Fruit fly (Drosophila melanogaster) whole organism, wandering third instar larva: ENCODE measurements around the gene ncm.
A peak's percentile ranks its signal among the peaks of the same experiment; 100 is the strongest.

Experiments
- Abd-B ChIP-seq: fragments of >200 bp; optimal IDR thresholded peaks from 2 replicates; lab custom pipeline; 2017; ENCODE audit warnings: missing biosample characterization, missing genetic modification characterization
- CG32264 ChIP-seq: fragments of 200-800 bp; sonication (Bioruptor generic); optimal IDR thresholded peaks from 2 replicates; lab custom pipeline; 2016; ENCODE audit warnings: missing biosample characterization, missing genetic modification characterization
- CG9705 ChIP-seq: fragments of 200-800 bp; sonication (Bioruptor generic); optimal IDR thresholded peaks from 2 replicates; lab custom pipeline; 2018; ENCODE audit warnings: missing biosample characterization, mild to moderate bottlenecking, missing genetic modification characterization
- CrebA ChIP-seq: fragments of 200-800 bp; sonication (Bioruptor generic); optimal IDR thresholded peaks from 2 replicates; lab custom pipeline; 2016; ENCODE audit warnings: missing biosample characterization, mild to moderate bottlenecking, missing genetic modification characterization, borderline replicate concordance
- Dfd ChIP-seq: fragments of >200 bp; optimal IDR thresholded peaks from 2 replicates; lab custom pipeline; 2017; ENCODE audit warnings: missing biosample characterization, missing genetic modification characterization
- Dif ChIP-seq: fragments of 200-275, 200-300 bp; sonication (Bioruptor generic); optimal IDR thresholded peaks from 2 replicates; lab custom pipeline; 2018; ENCODE audit warnings: missing biosample characterization, missing genetic modification characterization; ENCODE audit not compliant: partially characterized antibody
- GATAd ChIP-seq: sonication (Bioruptor generic); optimal IDR thresholded peaks from 2 replicates; lab custom pipeline; 2016; ENCODE audit warnings: missing biosample characterization, missing genetic modification characterization
- HLH106 ChIP-seq: fragments of 200-800 bp; optimal IDR thresholded peaks from 3 replicates; lab custom pipeline; 2019; ENCODE audit warnings: missing biosample characterization, mild to moderate bottlenecking, missing genetic modification characterization, moderate library complexity
- Hnf4 ChIP-seq: fragments of 200-800 bp; sonication (Bioruptor generic); optimal IDR thresholded peaks from 2 replicates; lab custom pipeline; 2016; ENCODE audit warnings: missing biosample characterization, mild to moderate bottlenecking, missing genetic modification characterization
- Hr78 ChIP-seq: fragments of >200 bp; optimal IDR thresholded peaks from 2 replicates; lab custom pipeline; 2017; ENCODE audit warnings: missing biosample characterization, missing genetic modification characterization
- Hr83 ChIP-seq: fragments of 200-300 bp; sonication (Bioruptor generic); optimal IDR thresholded peaks from 2 replicates; lab custom pipeline; 2016; ENCODE audit warnings: missing biosample characterization, mild to moderate bottlenecking, missing genetic modification characterization, moderate library complexity; ENCODE audit not compliant: poor library complexity, severe bottlenecking
- Jra ChIP-seq: sonication (Bioruptor generic); optimal IDR thresholded peaks from 2 replicates; lab custom pipeline; 2016; ENCODE audit warnings: missing biosample characterization, missing genetic modification characterization
- Mio ChIP-seq: sonication (Bioruptor generic); optimal IDR thresholded peaks from 2 replicates; lab custom pipeline; 2016; ENCODE audit warnings: missing biosample characterization, missing genetic modification characterization
- Myc ChIP-seq: fragments of >200 bp; optimal IDR thresholded peaks from 2 replicates; lab custom pipeline; 2017
- N ChIP-seq: fragments of >200 bp; optimal IDR thresholded peaks from 2 replicates; lab custom pipeline; 2018; ENCODE audit warnings: missing biosample characterization, missing external identifiers, missing genetic modification characterization
- OdsH ChIP-seq: fragments of 200-800 bp; sonication (Bioruptor generic); optimal IDR thresholded peaks from 2 replicates; lab custom pipeline; 2016; ENCODE audit warnings: missing biosample characterization, mild to moderate bottlenecking, missing genetic modification characterization
- Rel ChIP-seq, 2 experiments: fragments of 200-800 bp; sonication (Bioruptor generic) in 1 of 2; optimal IDR thresholded peaks; 2 replicates in 1 of 2; 3 replicates in 1 of 2; lab custom pipeline; 2016 to 2019; ENCODE audit warnings: mild to moderate bottlenecking in 2 of 2, missing biosample characterization in 2 of 2, missing genetic modification characterization in 2 of 2, moderate library complexity in 1 of 2
- Sp1 ChIP-seq: fragments of 200-800 bp; sonication (Bioruptor generic); optimal IDR thresholded peaks from 3 replicates; lab custom pipeline; 2019; ENCODE audit warnings: missing biosample characterization, mild to moderate bottlenecking, missing genetic modification characterization, moderate library complexity
- Vsx2 ChIP-seq: fragments of 200-300, 225-300 bp; sonication (Bioruptor generic); optimal IDR thresholded peaks from 2 replicates; lab custom pipeline; 2018; ENCODE audit warnings: missing biosample characterization, missing genetic modification characterization; ENCODE audit not compliant: partially characterized antibody
- br ChIP-seq: fragments of 200-800 bp; sonication (Bioruptor generic); optimal IDR thresholded peaks from 2 replicates; lab custom pipeline; 2016; ENCODE audit warnings: missing biosample characterization, missing genetic modification characterization
- brk ChIP-seq: fragments of 200-800 bp; sonication (Bioruptor generic); optimal IDR thresholded peaks from 2 replicates; lab custom pipeline; 2016; ENCODE audit warnings: missing biosample characterization, mild to moderate bottlenecking, missing genetic modification characterization
- dl ChIP-seq, 2 experiments: fragments of 175-275, 200-275 bp in 1 of 2; fragments of 200-275 bp in 1 of 2; sonication (Bioruptor generic); optimal IDR thresholded peaks; lab custom pipeline; 2018; ENCODE audit warnings: mild to moderate bottlenecking in 2 of 2, missing biosample characterization in 2 of 2, missing genetic modification characterization in 2 of 2, moderate library complexity in 2 of 2; ENCODE audit not compliant: partially characterized antibody in 2 of 2, insufficient read depth in 1 of 2
- dmrt93B ChIP-seq: fragments of 200-800 bp; sonication (Bioruptor generic); optimal IDR thresholded peaks from 2 replicates; lab custom pipeline; 2018; ENCODE audit warnings: missing biosample characterization, mild to moderate bottlenecking, missing genetic modification characterization
- dsf ChIP-seq: sonication (Bioruptor generic); optimal IDR thresholded peaks from 2 replicates; lab custom pipeline; 2016; ENCODE audit warnings: missing biosample characterization, missing genetic modification characterization, borderline replicate concordance
- ey ChIP-seq: fragments of 200-800 bp; sonication (Bioruptor generic); optimal IDR thresholded peaks from 2 replicates; lab custom pipeline; 2016; ENCODE audit warnings: missing biosample characterization, missing genetic modification characterization
- foxo ChIP-seq, 2 experiments: fragments of 200-800 bp; sonication (Bioruptor generic); optimal IDR thresholded peaks; 2 replicates in 1 of 2; 3 replicates in 1 of 2; lab custom pipeline; 2016 to 2017; ENCODE audit warnings: missing biosample characterization in 2 of 2, missing genetic modification characterization in 2 of 2
- fru ChIP-seq: fragments of 200-800 bp; sonication (Bioruptor generic); optimal IDR thresholded peaks from 3 replicates; lab custom pipeline; 2016; ENCODE audit warnings: missing biosample characterization, mild to moderate bottlenecking, missing genetic modification characterization
- h ChIP-seq: fragments of 200-800 bp; sonication (Bioruptor generic); optimal IDR thresholded peaks from 3 replicates; lab custom pipeline; 2016; ENCODE audit warnings: missing biosample characterization, mild to moderate bottlenecking, missing genetic modification characterization
- jim ChIP-seq: fragments of 175-275, 200-325 bp; sonication (Bioruptor generic); optimal IDR thresholded peaks from 2 replicates; lab custom pipeline; 2016; ENCODE audit warnings: missing biosample characterization, mild to moderate bottlenecking, missing genetic modification characterization
- lola ChIP-seq: fragments of >200 bp; optimal IDR thresholded peaks from 2 replicates; lab custom pipeline; 2017; ENCODE audit warnings: missing biosample characterization, missing genetic modification characterization
- pan ChIP-seq: fragments of >200 bp; optimal IDR thresholded peaks from 2 replicates; lab custom pipeline; 2017
- psq ChIP-seq: fragments of 200-800 bp; sonication (Bioruptor generic); optimal IDR thresholded peaks from 3 replicates; lab custom pipeline; 2017; ENCODE audit warnings: missing biosample characterization, mild to moderate bottlenecking, missing genetic modification characterization, moderate library complexity
- rgr ChIP-seq: fragments of 200-800 bp; sonication (Bioruptor generic); optimal IDR thresholded peaks from 3 replicates; lab custom pipeline; 2016; ENCODE audit warnings: missing biosample characterization, mild to moderate bottlenecking, missing genetic modification characterization
- sage ChIP-seq: fragments of 200-800 bp; sonication (Bioruptor generic); optimal IDR thresholded peaks from 2 replicates; lab custom pipeline; 2016; ENCODE audit warnings: missing biosample characterization, mild to moderate bottlenecking, missing genetic modification characterization
- sv ChIP-seq: fragments of 200-800 bp; sonication (Bioruptor generic); optimal IDR thresholded peaks from 3 replicates; lab custom pipeline; 2016; ENCODE audit warnings: missing biosample characterization, missing genetic modification characterization
- tai ChIP-seq: sonication (Bioruptor generic); optimal IDR thresholded peaks from 2 replicates; lab custom pipeline; 2016; ENCODE audit warnings: missing biosample characterization, missing genetic modification characterization
- usp ChIP-seq: fragments of >200 bp; optimal IDR thresholded peaks from 2 replicates; lab custom pipeline; 2017; ENCODE audit warnings: missing biosample characterization, missing genetic modification characterization
- woc ChIP-seq: sonication (Bioruptor generic); optimal IDR thresholded peaks from 2 replicates; lab custom pipeline; 2016; ENCODE audit warnings: missing biosample characterization, mild to moderate bottlenecking, missing genetic modification characterization

Gene ncm

DNA sequence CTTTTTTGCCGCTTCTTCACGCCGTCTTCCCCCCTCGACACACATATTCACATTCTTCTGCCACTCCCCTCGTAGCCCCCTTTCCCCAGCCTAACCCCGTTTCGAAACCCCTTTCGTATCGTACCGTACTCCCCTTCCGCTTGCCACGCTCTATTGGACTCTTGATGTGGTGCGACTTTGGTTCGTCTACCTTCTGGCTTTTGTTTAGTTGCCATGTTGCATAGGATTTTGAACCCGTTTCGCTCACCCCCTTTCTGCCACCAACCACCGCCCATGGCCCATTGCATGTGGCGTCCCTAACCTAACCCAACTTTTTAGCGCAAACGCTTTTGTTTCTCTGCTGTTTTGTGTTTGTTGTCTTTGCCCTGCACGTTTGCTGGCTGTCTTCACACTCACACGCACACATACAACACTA is 15.4 kb upstream of the ncm start:
- TF ChIP-seq dsf (GFP tag; lab: Kevin White, UChicago) (no peak), Mio (no peak), ey (GFP tag; lab: Kevin White, UChicago) (peak; percentile 18), Hnf4 (GFP tag; lab: Kevin White, UChicago) (peak; percentile 47), psq (peak; percentile 92), Dfd (GFP tag; lab: Kevin White, UChicago) (no peak), foxo (GFP tag; optimal IDR thresholded peaks at IDR 0.05; lab: Kevin White, UChicago) (peak in 1 of 2 experiments; percentile 13), Rel (GFP tag; optimal IDR thresholded peaks at IDR 0.05; lab: Kevin White, UChicago) (no peak), Rel (tag; optimal IDR thresholded peaks at IDR 0.05; lab: Kevin White, UChicago) (peak; percentile 50)

DNA sequence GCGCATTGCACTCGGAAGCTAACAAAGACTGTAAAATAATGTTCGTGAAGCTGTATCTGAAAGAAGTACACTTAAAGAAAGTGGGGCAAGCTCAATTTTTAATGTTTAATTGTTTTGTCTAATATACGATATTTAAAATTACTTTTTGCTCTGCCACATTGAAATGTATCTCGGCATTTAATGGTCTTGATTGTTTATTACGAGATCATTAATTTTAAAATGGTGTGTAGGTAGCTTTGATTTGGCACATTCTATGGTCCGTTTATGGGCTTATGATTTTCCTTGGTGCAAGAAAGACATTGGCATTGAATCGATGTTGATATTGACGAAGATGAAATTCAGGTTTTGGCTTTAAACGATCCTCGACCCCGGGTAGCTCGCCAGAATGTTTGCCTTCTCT is 14.9 kb upstream of the ncm start:
- no peak for TF ChIP-seq psq
- no peak for TF ChIP-seq sv
- peak; percentile 4 for TF ChIP-seq Hr83 (GFP tag; lab: Kevin White, UChicago)
- no peak for TF ChIP-seq Dfd (GFP tag; lab: Kevin White, UChicago)
- TF ChIP-seq dmrt93B: peak; percentile 57
- peak; percentile 14 for TF ChIP-seq dsf (GFP tag; lab: Kevin White, UChicago)
- TF ChIP-seq h (GFP tag; lab: Kevin White, UChicago): peak; percentile 74
- TF ChIP-seq pan: no peak
- no peak for TF ChIP-seq jim (GFP tag; lab: Kevin White, UChicago)
- TF ChIP-seq dl (GFP tag; optimal IDR thresholded peaks at IDR 0.05; lab: Kevin White, UChicago; ENCODE audit: insufficient read depth in 1 of 2, partially characterized antibody in 2 of 2): no peak
- peak; percentile 33 for TF ChIP-seq CG32264 (GFP tag; lab: Kevin White, UChicago)
- TF ChIP-seq usp: no peak
- peak; percentile 51 for TF ChIP-seq CG9705 (GFP tag; lab: Kevin White, UChicago)
- TF ChIP-seq Mio: no peak
- no peak for TF ChIP-seq Hr78 (GFP tag; lab: Kevin White, UChicago)
- TF ChIP-seq GATAd (GFP tag; lab: Kevin White, UChicago): no peak
- TF ChIP-seq Vsx2 (GFP tag; lab: Kevin White, UChicago): no peak
- TF ChIP-seq Myc (lab: Kevin White, UChicago): no peak
- peak; percentile 73 for TF ChIP-seq rgr (GFP tag; lab: Kevin White, UChicago)
- peak; percentile 15 for TF ChIP-seq brk (GFP tag; lab: Kevin White, UChicago)
- peak; percentile 53 for TF ChIP-seq Hnf4 (GFP tag; lab: Kevin White, UChicago)
- no peak for TF ChIP-seq Abd-B (GFP tag; lab: Kevin White, UChicago)
- TF ChIP-seq fru (GFP tag; lab: Kevin White, UChicago): peak; percentile 79
- TF ChIP-seq Dif: no peak
- peak; percentile 71 for TF ChIP-seq ey (GFP tag; lab: Kevin White, UChicago)
- peak; percentile 83 for TF ChIP-seq br
- no peak for TF ChIP-seq Rel (GFP tag; optimal IDR thresholded peaks at IDR 0.05; lab: Kevin White, UChicago)
- no peak for TF ChIP-seq Rel (tag; optimal IDR thresholded peaks at IDR 0.05; lab: Kevin White, UChicago)
- peak; percentile 42 for TF ChIP-seq Jra (GFP tag; lab: Kevin White, UChicago)
- peak; percentile 36 for TF ChIP-seq CrebA (GFP tag; lab: Kevin White, UChicago)
- TF ChIP-seq HLH106 (tag; lab: Kevin White, UChicago): peak; percentile 81
- TF ChIP-seq Sp1 (GFP tag; lab: Kevin White, UChicago): peak; percentile 84
- no peak for TF ChIP-seq N (GFP tag; lab: Kevin White, UChicago)
- TF ChIP-seq tai: peak; percentile 58
- TF ChIP-seq lola (GFP tag; lab: Kevin White, UChicago): no peak
- peak in 1 of 2 experiments; percentile 66 for TF ChIP-seq foxo (GFP tag; optimal IDR thresholded peaks at IDR 0.05; lab: Kevin White, UChicago)
- peak; percentile 24 for TF ChIP-seq sage (GFP tag; lab: Kevin White, UChicago)
- TF ChIP-seq woc: peak; percentile 69
- peak; percentile 77 for TF ChIP-seq OdsH (GFP tag; lab: Kevin White, UChicago)
